Fruit fly (Drosophila melanogaster) whole organism, embryonic: ENCODE data around the gene CG5849.

Source experiments
- Abd-B ChIP-seq: fragments of 200-800 bp; sonication (Bioruptor generic); optimal IDR thresholded peaks from 2 replicates; lab custom pipeline; 2018; ENCODE audit warnings: missing biosample characterization, mild to moderate bottlenecking, missing genetic modification characterization, moderate library complexity
- Awh ChIP-seq: fragments of 200-800 bp; sonication (Bioruptor generic); IDR thresholded peaks from 2 replicates; pipeline ENCODE4, ENCODE4 v1.3.6; 2022; ENCODE audit warnings: missing biosample characterization, missing genetic modification characterization
- B-H1 ChIP-seq: fragments of 200-800 bp; sonication (Bioruptor generic); IDR thresholded peaks from 3 replicates; pipeline ENCODE4 v1.3.6; 2022; ENCODE audit warnings: missing biosample characterization, missing genetic modification characterization
- BtbVII ChIP-seq: fragments of 200-800 bp; sonication (Bioruptor generic); optimal IDR thresholded peaks from 3 replicates; lab custom pipeline; 2017; ENCODE audit warnings: missing biosample characterization, mild to moderate bottlenecking, missing genetic modification characterization
- CG14965 ChIP-seq: fragments of 200-800 bp; sonication (Bioruptor generic); optimal IDR thresholded peaks from 2 replicates; lab custom pipeline; 2016; ENCODE audit warnings: missing biosample characterization, missing genetic modification characterization, borderline replicate concordance
- CG15601 ChIP-seq: fragments of 200-800 bp; sonication (Bioruptor generic); optimal IDR thresholded peaks from 3 replicates; lab custom pipeline; 2019; ENCODE audit warnings: missing biosample characterization, mild to moderate bottlenecking, missing genetic modification characterization, moderate library complexity
- CG16815 ChIP-seq: fragments of 200-800 bp; sonication (Bioruptor generic); optimal IDR thresholded peaks from 3 replicates; lab custom pipeline; 2017; ENCODE audit warnings: missing biosample characterization, mild to moderate bottlenecking, missing genetic modification characterization
- CG17829 ChIP-seq: fragments of 200-800 bp; optimal IDR thresholded peaks from 2 replicates; lab custom pipeline; 2019; ENCODE audit warnings: missing biosample characterization, mild to moderate bottlenecking, missing genetic modification characterization, moderate library complexity
- CG2712 ChIP-seq: fragments of 200-800 bp; optimal IDR thresholded peaks from 3 replicates; lab custom pipeline; 2019; ENCODE audit warnings: missing biosample characterization, mild to moderate bottlenecking, missing genetic modification characterization, moderate library complexity
- CG31388 ChIP-seq: fragments of 200-800 bp; sonication (Bioruptor generic); optimal IDR thresholded peaks from 2 replicates; lab custom pipeline; 2016; ENCODE audit warnings: missing biosample characterization, missing genetic modification characterization
- CG42726 ChIP-seq: fragments of 200-800 bp; sonication (Bioruptor generic); IDR thresholded peaks from 2 replicates; pipeline ENCODE4 v1.3.6; 2022; ENCODE audit warnings: missing biosample characterization, missing genetic modification characterization; ENCODE audit not compliant: partially characterized antibody
- CG4328 ChIP-seq: fragments of 200-800 bp; sonication (Bioruptor generic); optimal IDR thresholded peaks from 3 replicates; lab custom pipeline; 2017; ENCODE audit warnings: missing biosample characterization, missing genetic modification reagents, missing genetic modification characterization
- CG4707 ChIP-seq: fragments of 200-800 bp; sonication (Bioruptor generic); optimal IDR thresholded peaks from 2 replicates; lab custom pipeline; 2018; ENCODE audit warnings: missing biosample characterization, mild to moderate bottlenecking, missing genetic modification characterization, moderate library complexity
- CG6689 ChIP-seq: fragments of 200-800 bp; sonication (Bioruptor generic); IDR thresholded peaks from 2 replicates; pipeline ENCODE4 v1.3.6; 2022; ENCODE audit warnings: missing biosample characterization, missing genetic modification characterization
- CG7271 ChIP-seq: fragments of 200-800 bp; sonication (Bioruptor generic); optimal IDR thresholded peaks from 2 replicates; lab custom pipeline; 2018; ENCODE audit warnings: missing biosample characterization, mild to moderate bottlenecking, missing genetic modification characterization, moderate library complexity
- CG8089 ChIP-seq: fragments of 200-800 bp; sonication (Bioruptor generic); optimal IDR thresholded peaks from 3 replicates; lab custom pipeline; 2016; ENCODE audit warnings: missing biosample characterization, missing genetic modification characterization
- CrebB ChIP-seq: fragments of 200-800 bp; sonication (Bioruptor generic); optimal IDR thresholded peaks from 3 replicates; lab custom pipeline; 2018; ENCODE audit warnings: missing biosample characterization, mild to moderate bottlenecking, missing genetic modification characterization
- D ChIP-seq, 2 experiments: fragments of 200-800 bp in 1 of 2; fragments of >200 bp in 1 of 2; sonication (Bioruptor generic) in 1 of 2; optimal IDR thresholded peaks; 2 replicates in 1 of 2; 3 replicates in 1 of 2; lab custom pipeline; 2017; ENCODE audit warnings: mild to moderate bottlenecking in 1 of 2, missing biosample characterization in 1 of 2, missing genetic modification characterization in 1 of 2, missing genetic modification reagents in 1 of 2
- Elba2 ChIP-seq: fragments of 200-800 bp; sonication (Bioruptor generic); optimal IDR thresholded peaks from 3 replicates; lab custom pipeline; 2016; ENCODE audit warnings: missing biosample characterization, missing genetic modification characterization
- HLH3B ChIP-seq: fragments of 200-800 bp; sonication (Bioruptor generic); IDR thresholded peaks from 2 replicates; pipeline ENCODE4 v1.3.6; 2022; ENCODE audit warnings: missing biosample characterization, missing genetic modification characterization
- HLH4C ChIP-seq: fragments of 200-800 bp; sonication (Bioruptor generic); IDR thresholded peaks from 3 replicates; pipeline ENCODE4 v1.3.6; 2022; ENCODE audit warnings: missing biosample characterization, missing genetic modification characterization; ENCODE audit not compliant: partially characterized antibody
- HLH54F ChIP-seq: fragments of 200-800 bp; sonication (Bioruptor generic); optimal IDR thresholded peaks from 3 replicates; lab custom pipeline; 2016; ENCODE audit warnings: missing biosample characterization, missing genetic modification characterization
- Hey ChIP-seq: fragments of 200-800 bp; sonication (Bioruptor generic); optimal IDR thresholded peaks from 3 replicates; lab custom pipeline; 2018; ENCODE audit warnings: missing biosample characterization, mild to moderate bottlenecking, missing genetic modification characterization
- Hr39 ChIP-seq: fragments of >200 bp; optimal IDR thresholded peaks from 2 replicates; lab custom pipeline; 2017
- Lpt ChIP-seq: fragments of >200 bp; optimal IDR thresholded peaks from 2 replicates; lab custom pipeline; 2018; ENCODE audit warnings: missing biosample characterization, missing genetic modification characterization
- Med ChIP-seq: fragments of 200-800 bp; sonication (Bioruptor generic); peaks from one replicate; lab custom pipeline; 2016; ENCODE audit warnings: missing biosample characterization, missing genetic modification characterization, mild to moderate bottlenecking, inconsistent platforms, moderate library complexity
- Meics ChIP-seq: fragments of 200-800 bp; sonication (Bioruptor generic); optimal IDR thresholded peaks from 2 replicates; lab custom pipeline; 2017; ENCODE audit warnings: missing biosample characterization, mild to moderate bottlenecking, missing genetic modification characterization
- NfI ChIP-seq: fragments of 200-800 bp; sonication (Bioruptor generic); optimal IDR thresholded peaks from 3 replicates; lab custom pipeline; 2018; ENCODE audit warnings: missing biosample characterization, mild to moderate bottlenecking, missing genetic modification characterization, moderate library complexity
- ato ChIP-seq: fragments of 200-800 bp; sonication (Bioruptor generic); IDR thresholded peaks from 2 replicates; pipeline ENCODE4 v1.3.6; 2022; ENCODE audit warnings: missing biosample characterization, missing genetic modification characterization; ENCODE audit not compliant: partially characterized antibody
- corto ChIP-seq: fragments of 200-800 bp; sonication (Bioruptor generic); optimal IDR thresholded peaks from 2 replicates; lab custom pipeline; 2016; ENCODE audit warnings: missing biosample characterization, mild to moderate bottlenecking, missing genetic modification characterization, moderate library complexity
- croc ChIP-seq: fragments of 200-800 bp; sonication (Bioruptor generic); conservative IDR thresholded peaks from 3 replicates; pipeline ENCODE4 v1.3.6; 2022; ENCODE audit warnings: missing biosample characterization, missing genetic modification characterization
- cwo ChIP-seq: fragments of 200-800 bp; sonication (Bioruptor generic); optimal IDR thresholded peaks from 3 replicates; lab custom pipeline; 2017; ENCODE audit warnings: missing biosample characterization, missing genetic modification characterization, mild to moderate bottlenecking, moderate library complexity, missing genetic modification reagents
- dmrt99B ChIP-seq: fragments of 200-800 bp; sonication (Bioruptor generic); optimal IDR thresholded peaks from 2 replicates; lab custom pipeline; 2018; ENCODE audit warnings: missing biosample characterization, mild to moderate bottlenecking, missing genetic modification characterization, moderate library complexity
- emc ChIP-seq: fragments of 200-800 bp; sonication (Bioruptor generic); optimal IDR thresholded peaks from 2 replicates; lab custom pipeline; 2016; ENCODE audit warnings: missing biosample characterization, missing genetic modification characterization
- ewg ChIP-seq: fragments of 200-800 bp; sonication (Bioruptor generic); optimal IDR thresholded peaks from 3 replicates; lab custom pipeline; 2017; ENCODE audit warnings: mild to moderate bottlenecking, missing biosample characterization, missing genetic modification reagents, missing genetic modification characterization
- fd64A ChIP-seq: fragments of 200-800 bp; sonication (Bioruptor generic); optimal IDR thresholded peaks from 3 replicates; lab custom pipeline; 2018; ENCODE audit warnings: missing biosample characterization, mild to moderate bottlenecking, missing genetic modification characterization
- hkb ChIP-seq, 2 experiments: fragments of 200-800 bp in 1 of 2; fragments of >200 bp in 1 of 2; sonication (Bioruptor generic) in 1 of 2; IDR thresholded peaks in 1 of 2; optimal IDR thresholded peaks in 1 of 2; 2 replicates each; pipeline versions ENCODE4 v1.3.6 to Lab custom; 2017 to 2022; ENCODE audit warnings: missing biosample characterization in 1 of 2, missing genetic modification characterization in 1 of 2
- ind ChIP-seq: fragments of 200-800 bp; sonication (Bioruptor generic); optimal IDR thresholded peaks from 3 replicates; lab custom pipeline; 2016; ENCODE audit warnings: missing biosample characterization, missing genetic modification characterization
- jumu ChIP-seq: fragments of 200-800 bp; sonication (Bioruptor generic); optimal IDR thresholded peaks from 3 replicates; lab custom pipeline; 2016; ENCODE audit warnings: missing biosample characterization, missing genetic modification characterization
- kni ChIP-seq: fragments of 200-800 bp; sonication (Bioruptor generic); optimal IDR thresholded peaks from 3 replicates; lab custom pipeline; 2017; ENCODE audit warnings: mild to moderate bottlenecking, missing biosample characterization, missing genetic modification reagents, missing genetic modification characterization
- nom ChIP-seq: fragments of 200-800 bp; sonication (Bioruptor generic); optimal IDR thresholded peaks from 2 replicates; lab custom pipeline; 2017; ENCODE audit warnings: missing biosample characterization, missing genetic modification characterization, mild to moderate bottlenecking, moderate library complexity, missing genetic modification reagents
- org-1 ChIP-seq: fragments of 200-800 bp; sonication (Bioruptor generic); optimal IDR thresholded peaks from 2 replicates; lab custom pipeline; 2017; ENCODE audit warnings: missing biosample characterization, missing genetic modification characterization
- pita ChIP-seq: fragments of 200-800 bp; sonication (Bioruptor generic); optimal IDR thresholded peaks from 2 replicates; lab custom pipeline; 2017; ENCODE audit warnings: missing biosample characterization, mild to moderate bottlenecking, missing genetic modification characterization
- pzg ChIP-seq: fragments of 200-800 bp; sonication (Bioruptor generic); optimal IDR thresholded peaks from 3 replicates; lab custom pipeline; 2018; ENCODE audit warnings: missing biosample characterization, mild to moderate bottlenecking, missing genetic modification characterization, moderate library complexity
- sqz ChIP-seq: fragments of 200-800 bp; sonication (Bioruptor generic); optimal IDR thresholded peaks from 3 replicates; lab custom pipeline; 2018; ENCODE audit warnings: missing biosample characterization, mild to moderate bottlenecking, missing genetic modification characterization
- ssp ChIP-seq: fragments of 200-800 bp; sonication (Bioruptor generic); IDR thresholded peaks from 2 replicates; pipeline ENCODE4 v1.3.6; 2022; ENCODE audit warnings: missing biosample characterization, missing genetic modification characterization
- tll ChIP-seq, 2 experiments: fragments of 200-800 bp in 1 of 2; fragments of >200 bp in 1 of 2; sonication (Bioruptor generic) in 1 of 2; optimal IDR thresholded peaks; 2 replicates each; lab custom pipeline; 2017 to 2019; ENCODE audit warnings: missing biosample characterization in 2 of 2, missing genetic modification characterization in 2 of 2, mild to moderate bottlenecking in 1 of 2, moderate library complexity in 1 of 2
- tna ChIP-seq: fragments of 200-800 bp; sonication (Bioruptor generic); IDR thresholded peaks from 2 replicates; pipeline ENCODE4 v1.3.6; 2022; ENCODE audit warnings: missing biosample characterization, missing genetic modification characterization; ENCODE audit not compliant: partially characterized antibody
- toy ChIP-seq: fragments of 200-800 bp; sonication (Bioruptor generic); IDR thresholded peaks from 2 replicates; pipeline ENCODE4 v1.3.6; 2022; ENCODE audit warnings: missing biosample characterization, missing genetic modification characterization

The CG5849 gene

DNA sequence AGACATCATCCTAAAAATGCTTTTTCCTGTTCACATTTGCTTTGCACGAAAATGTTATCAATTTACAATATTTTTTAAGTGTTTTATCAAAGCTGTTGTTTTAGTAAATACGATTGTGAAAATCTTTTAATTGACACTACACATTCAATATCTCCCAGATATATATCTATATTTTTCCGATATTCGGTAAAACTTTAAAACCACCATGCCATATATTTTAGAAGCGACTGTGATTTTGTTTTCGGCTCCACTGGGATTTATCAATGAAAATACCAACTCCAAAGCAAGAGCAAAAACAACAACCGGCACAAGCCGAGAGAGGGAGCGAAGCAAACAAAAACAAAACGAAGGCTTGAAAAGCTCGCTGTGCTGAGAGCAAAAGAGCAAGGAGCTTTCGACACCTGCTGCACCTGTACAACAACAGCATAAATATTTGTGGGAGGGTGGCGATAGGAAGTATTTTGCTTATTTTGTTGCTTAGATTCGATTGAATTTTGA lies 19.9 kb upstream of the CG5849 start:
- TF ChIP-seq Hr39 (no peak), Meics (GFP tag; lab: Kevin White, UChicago) (peak; percentile 68), kni (GFP tag; lab: Kevin White, UChicago) (no peak), cwo (GFP tag; lab: Kevin White, UChicago) (peak; percentile 25), tna (GFP tag; lab: Robert Waterston, UW) (no peak), CG6689 (peak; percentile 43), Abd-B (no peak), NfI (GFP tag; lab: Kevin White, UChicago) (peak; percentile 25), pzg (GFP tag; lab: Kevin White, UChicago) (no peak), CG8089 (GFP tag; lab: Kevin White, UChicago) (no peak), D (optimal IDR thresholded peaks at IDR 0.05; lab: Kevin White, UChicago) (no peak), D (GFP tag; optimal IDR thresholded peaks at IDR 0.05; lab: Kevin White, UChicago) (no peak), B-H1 (GFP tag; lab: Robert Waterston, UW) (no peak), CG4328 (no peak), Elba2 (GFP tag; lab: Kevin White, UChicago) (no peak), ind (GFP tag; lab: Kevin White, UChicago) (peak; percentile 10), ato (GFP tag; lab: Robert Waterston, UW) (no peak), CG2712 (tag; lab: Kevin White, UChicago) (peak; percentile 45), jumu (no peak), Awh (GFP tag; lab: Robert Waterston, UW) (no peak), croc (GFP tag; lab: Robert Waterston, UW) (no peak), Lpt (no peak), tll (GFP tag; optimal IDR thresholded peaks at IDR 0.05; lab: Kevin White, UChicago) (no peak), emc (GFP tag; lab: Kevin White, UChicago) (no peak), corto (GFP tag; lab: Kevin White, UChicago) (no peak), CG7271 (tag; lab: Kevin White, UChicago) (no peak), toy (GFP tag; lab: Robert Waterston, UW) (no peak), CG4707 (GFP tag; lab: Kevin White, UChicago) (no peak), HLH3B (GFP tag; lab: Robert Waterston, UW) (peak; percentile 49; the same call in 1 of the 2 replicates), nom (GFP tag; lab: Kevin White, UChicago) (peak; percentile 66), hkb (optimal IDR thresholded peaks at IDR 0.05; lab: Kevin White, UChicago) (no peak), hkb (GFP tag; IDR thresholded peaks at IDR 0.05; lab: Robert Waterston, UW) (peak; percentile 62), CG31388 (GFP tag; lab: Kevin White, UChicago) (no peak), HLH54F (GFP tag; lab: Kevin White, UChicago) (peak; percentile 13), org-1 (GFP tag; lab: Kevin White, UChicago) (peak; percentile 22), CG14965 (GFP tag; lab: Kevin White, UChicago) (no peak), ssp (GFP tag; lab: Robert Waterston, UW) (no peak), BtbVII (GFP tag; lab: Kevin White, UChicago) (no peak), pita (GFP tag; lab: Kevin White, UChicago) (no peak), CG15601 (no peak), dmrt99B (tag; lab: Kevin White, UChicago) (peak; percentile 59), fd64A (GFP tag; lab: Kevin White, UChicago) (no peak), CG42726 (GFP tag; lab: Robert Waterston, UW) (no peak), Hey (tag; lab: Kevin White, UChicago) (no peak), HLH4C (no peak), CG17829 (tag; lab: Kevin White, UChicago) (no peak), ewg (GFP tag; lab: Kevin White, UChicago) (no peak), Med (GFP tag; lab: Kevin White, UChicago) (peak; percentile 77), sqz (no peak), CrebB (no peak), CG16815 (GFP tag; lab: Kevin White, UChicago) (no peak)
